Fruit fly (Drosophila melanogaster) whole organism, larva: ENCODE measurements around the gene Ndf.
A peak's percentile ranks its signal among the peaks of the same experiment; 100 is the strongest.

Experiments
- noc ChIP-seq: fragments of 200-800 bp; sonication (Bioruptor generic); optimal IDR thresholded peaks from 3 replicates; lab custom pipeline; 2019; ENCODE audit warnings: missing biosample characterization, mild to moderate bottlenecking, missing genetic modification characterization, moderate library complexity

Gene Ndf

DNA sequence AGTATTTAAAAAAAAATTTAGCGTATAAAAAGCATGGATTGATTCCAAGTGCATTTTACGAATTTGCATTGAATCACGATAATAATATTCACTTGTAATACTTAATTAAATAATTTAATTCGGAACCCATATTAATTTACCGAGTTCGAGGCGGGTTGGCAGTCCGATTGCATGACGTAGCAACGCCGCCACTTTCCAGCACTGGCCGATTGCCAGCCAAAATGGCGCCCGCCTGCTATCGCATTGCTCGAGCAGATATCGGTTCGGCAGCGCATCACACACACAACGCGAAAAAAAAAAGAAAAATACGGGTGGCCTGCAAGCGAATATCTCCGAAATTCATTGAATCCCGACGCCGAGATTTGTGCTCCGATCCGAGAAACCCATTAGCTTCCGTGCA lies at the start of gene Ndf:
Gene Ndf, plus strand, starts transcription at position 240 of the 400 bp plus-strand sequence.
- peak; percentile 9 for TF ChIP-seq noc

- TF ChIP-seq noc: peak; percentile 95
Observed at dm6 chr2L:9954119-9954518, 49.5 kb upstream of the Ndf start, which contains the start of the genes CG13126 and CG4709. Gene CG13126 (minus strand): TSS chr2L:9954181. Gene CG4709 (plus strand): TSS chr2L:9954325.

- no peak for TF ChIP-seq noc
Observed at dm6 chr2L:9954696-9955095, 48.9 kb upstream of the Ndf start.

DNA sequence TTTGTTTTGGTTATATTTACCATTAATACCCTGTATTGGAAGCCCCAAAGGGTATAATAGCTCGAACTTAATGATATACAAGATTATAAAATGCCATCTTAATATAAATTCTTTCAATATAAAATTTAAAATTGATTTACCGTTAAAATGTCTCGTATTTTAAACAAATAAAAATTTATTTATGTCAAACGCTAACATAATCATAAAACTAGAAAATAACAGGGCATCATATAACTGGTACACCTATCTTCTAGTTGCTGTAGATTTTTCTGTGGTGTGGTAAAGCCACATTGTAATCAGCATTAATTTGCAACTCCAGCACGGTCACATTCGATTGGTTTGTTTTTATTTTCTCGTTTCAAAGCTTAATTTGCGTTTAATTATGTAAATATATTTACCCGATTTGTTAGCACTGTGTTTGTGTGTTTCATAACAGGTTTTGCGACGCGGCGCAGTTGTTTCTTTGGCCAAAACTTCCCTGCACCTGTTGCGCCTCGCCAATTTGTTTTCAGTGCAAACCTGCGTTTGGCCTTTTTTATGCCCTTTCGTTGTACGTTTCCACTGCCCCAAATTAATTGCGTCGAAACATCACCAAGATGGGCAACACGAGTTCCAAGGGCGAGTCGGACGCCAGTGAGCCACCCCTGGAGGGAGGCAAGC lies 46.5 kb upstream of the Ndf start, which contains the start of the genes CG4658 and CG5846:
Gene CG4658, plus strand, starts transcription at position 140 of the 660 bp plus-strand sequence.
Gene CG5846, minus strand, starts transcription at position 245 of the 660 bp plus-strand sequence.
- peak; percentile 93 for TF ChIP-seq noc

dm6 chr2L:9960758-9961157 lies 42.9 kb upstream of the Ndf start:
- TF ChIP-seq noc: no peak

DNA sequence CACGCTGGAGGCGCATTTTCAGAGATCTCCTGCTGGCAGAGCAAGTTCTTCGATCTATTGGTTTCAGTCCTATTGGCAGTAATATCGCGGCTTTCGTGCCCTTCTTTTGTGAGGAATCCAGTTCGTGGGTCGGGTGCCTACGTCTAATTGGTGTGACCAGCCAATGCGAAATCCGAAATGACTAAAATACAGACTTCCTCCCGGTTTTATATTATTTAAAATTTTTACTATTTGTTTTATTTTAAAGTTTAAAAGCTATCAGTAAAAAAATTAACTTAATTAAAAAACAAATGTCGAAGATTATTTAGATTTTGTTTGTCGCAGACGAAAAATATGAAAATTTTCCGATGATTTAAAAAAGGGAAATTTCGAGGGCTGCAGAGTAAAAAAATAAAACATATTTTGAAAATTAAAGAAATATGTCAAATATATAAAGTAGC lies 40.0 kb upstream of the Ndf start, which contains the start of gene CG5850:
Gene CG5850, minus strand, starts transcription at position 347 of the 440 bp plus-strand sequence.
- TF ChIP-seq noc: no peak

- TF ChIP-seq noc: peak; percentile 87
Observed at dm6 chr2L:9966983-9967737, 36.5 kb upstream of the Ndf start, which contains the start of the genes Dref and RpL13. Gene Dref (minus strand): TSS chr2L:9967229. Gene RpL13 (plus strand): TSS chr2L:9967313.

DNA sequence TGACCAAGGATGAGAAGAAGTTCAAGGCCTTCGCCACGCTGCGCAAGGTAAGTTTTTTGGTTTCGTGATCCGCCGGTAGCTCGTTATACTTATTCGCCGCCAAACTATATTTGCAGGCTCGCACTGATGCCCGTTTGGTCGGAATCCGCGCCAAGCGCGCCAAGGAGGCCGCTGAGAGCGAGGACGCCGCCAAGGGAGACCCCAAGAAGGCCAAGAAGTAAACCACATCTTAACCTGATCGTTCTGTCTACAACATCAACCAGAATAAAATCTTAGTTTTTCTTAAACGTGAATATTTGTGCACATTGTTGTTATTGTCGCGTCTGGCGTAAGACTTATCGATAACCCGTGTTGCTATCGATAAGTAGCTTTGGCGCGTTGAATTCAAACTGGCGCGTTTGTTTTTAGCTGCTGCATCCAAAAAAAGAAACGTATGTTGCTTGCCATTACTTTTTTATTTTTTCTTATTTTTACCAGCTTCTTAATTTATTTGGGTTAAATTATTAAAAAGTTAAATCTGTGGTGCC lies 35.4 kb upstream of the Ndf start:
- TF ChIP-seq noc: no peak

DNA sequence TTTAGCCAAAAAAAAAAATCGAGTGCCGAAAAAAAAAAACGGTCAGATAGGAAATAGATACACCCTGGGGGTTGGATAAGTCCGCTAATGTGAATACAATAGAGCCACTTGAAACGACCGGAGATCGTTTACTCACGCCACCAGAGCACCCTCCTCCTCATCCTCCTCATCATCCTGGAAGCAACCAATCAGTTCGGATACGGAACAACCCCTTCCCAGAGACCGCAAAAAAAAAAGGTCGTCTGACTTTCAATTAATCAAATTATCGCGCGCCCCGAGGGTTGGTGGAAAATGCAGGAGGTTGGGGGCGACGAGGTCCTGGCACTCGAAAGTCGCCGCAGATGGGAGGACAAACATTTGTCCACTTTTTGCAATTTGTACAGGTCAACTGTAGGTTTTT lies 31.0 kb upstream of the Ndf start:
- TF ChIP-seq noc: no peak

DNA sequence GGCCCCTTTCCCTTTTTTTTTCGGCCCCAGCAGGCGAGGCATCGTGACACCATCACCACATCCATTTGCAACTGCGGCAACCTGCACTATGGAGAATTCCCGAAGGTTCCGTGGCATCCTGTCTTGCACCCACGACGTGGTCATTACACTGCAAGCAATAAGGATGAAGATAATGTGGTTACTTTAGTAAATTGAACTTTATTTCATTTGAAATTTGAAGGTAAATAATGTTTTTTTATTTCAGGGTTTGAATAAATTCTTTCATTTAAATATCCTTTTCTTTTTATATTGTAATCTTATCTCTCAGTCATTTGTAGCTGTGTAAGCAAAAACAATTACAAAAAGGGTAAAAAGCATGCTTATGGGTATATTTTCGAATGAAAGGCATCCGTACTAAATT lies 21.8 kb upstream of the Ndf start:
- no peak for TF ChIP-seq noc

DNA sequence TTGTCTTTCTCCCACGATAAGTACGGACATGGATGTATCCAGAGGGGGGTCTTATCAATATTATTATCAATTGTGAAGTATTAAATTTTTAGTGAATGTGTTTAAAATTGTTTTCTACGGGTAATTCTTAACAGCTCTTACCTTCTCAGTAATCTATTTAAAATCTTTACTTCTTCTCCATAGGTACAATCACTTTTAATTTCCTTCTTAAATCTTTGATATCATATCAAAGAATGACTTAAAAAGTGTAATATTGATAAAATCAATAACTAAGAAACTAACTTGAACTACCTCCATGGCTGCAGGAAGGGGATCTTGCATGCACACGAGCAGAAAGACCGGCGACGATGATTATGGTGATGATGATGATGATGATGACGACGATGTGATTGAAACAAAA lies 21.1 kb upstream of the Ndf start:
- TF ChIP-seq noc: no peak

- TF ChIP-seq noc: peak; percentile 13
Observed at dm6 chr2L:9984078-9984772, 19.4 kb upstream of the Ndf start, which contains the start of gene bib. Gene bib (plus strand): TSS chr2L:9984645.

dm6 chr2L:9986402-9987350 lies 17.0 kb upstream of the Ndf start:
- no peak for TF ChIP-seq noc

DNA sequence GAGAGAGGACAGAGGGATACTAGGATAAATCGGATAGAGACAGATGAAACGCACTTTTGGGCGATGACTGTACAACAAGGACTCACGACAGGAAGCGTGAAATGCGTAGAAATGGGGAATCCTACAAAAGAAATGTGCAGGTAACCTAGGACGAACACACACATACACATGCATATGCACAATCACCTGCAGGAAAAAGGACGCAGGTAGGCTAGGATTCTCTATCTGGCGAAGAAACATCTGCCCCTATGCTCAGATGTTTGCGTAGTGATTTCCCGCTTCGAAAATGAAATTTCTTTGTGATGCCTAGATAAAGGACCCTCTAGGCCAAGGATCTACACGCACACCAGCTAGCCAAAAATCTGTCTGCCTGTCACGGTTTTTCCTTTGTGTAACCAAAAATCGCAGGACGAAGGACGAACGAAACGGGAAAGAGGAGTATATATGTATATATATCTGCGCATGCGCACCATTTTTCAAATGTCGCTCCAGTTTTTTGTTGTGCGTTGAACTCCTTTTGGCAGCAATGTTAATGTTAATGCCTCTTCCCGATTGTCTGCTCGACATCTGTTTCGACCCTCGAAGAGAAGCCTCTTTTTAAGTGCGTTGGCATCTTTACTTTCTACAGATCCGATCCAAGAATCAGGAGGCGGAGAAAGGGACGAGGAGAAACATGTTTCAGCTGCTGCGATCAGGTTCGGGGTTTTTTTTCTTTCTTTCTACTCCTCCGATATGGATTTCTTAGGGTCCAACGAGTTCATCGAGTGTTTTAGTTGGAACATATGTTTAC lies 15.2 kb upstream of the Ndf start:
- no peak for TF ChIP-seq noc

dm6 chr2L:9989275-9989674 lies 14.4 kb upstream of the Ndf start:
- TF ChIP-seq noc: no peak
